Fruit fly (Drosophila melanogaster) whole organism, wandering third instar larva: ENCODE results near the gene Mur2B.

Experiments used
- CG32264 ChIP-seq: fragments of 200-800 bp; sonication (Bioruptor generic); optimal IDR thresholded peaks from 2 replicates; lab custom pipeline; 2016; ENCODE audit warnings: missing biosample characterization, missing genetic modification characterization
- Hnf4 ChIP-seq: fragments of 200-800 bp; sonication (Bioruptor generic); optimal IDR thresholded peaks from 2 replicates; lab custom pipeline; 2016; ENCODE audit warnings: missing biosample characterization, mild to moderate bottlenecking, missing genetic modification characterization
- Myc ChIP-seq: fragments of >200 bp; optimal IDR thresholded peaks from 2 replicates; lab custom pipeline; 2017
- br ChIP-seq: fragments of 200-800 bp; sonication (Bioruptor generic); optimal IDR thresholded peaks from 2 replicates; lab custom pipeline; 2016; ENCODE audit warnings: missing biosample characterization, missing genetic modification characterization
- dmrt93B ChIP-seq: fragments of 200-800 bp; sonication (Bioruptor generic); optimal IDR thresholded peaks from 2 replicates; lab custom pipeline; 2018; ENCODE audit warnings: missing biosample characterization, mild to moderate bottlenecking, missing genetic modification characterization
- ey ChIP-seq: fragments of 200-800 bp; sonication (Bioruptor generic); optimal IDR thresholded peaks from 2 replicates; lab custom pipeline; 2016; ENCODE audit warnings: missing biosample characterization, missing genetic modification characterization
- fru ChIP-seq: fragments of 200-800 bp; sonication (Bioruptor generic); optimal IDR thresholded peaks from 3 replicates; lab custom pipeline; 2016; ENCODE audit warnings: missing biosample characterization, mild to moderate bottlenecking, missing genetic modification characterization
- psq ChIP-seq: fragments of 200-800 bp; sonication (Bioruptor generic); optimal IDR thresholded peaks from 3 replicates; lab custom pipeline; 2017; ENCODE audit warnings: missing biosample characterization, mild to moderate bottlenecking, missing genetic modification characterization, moderate library complexity
- sv ChIP-seq: fragments of 200-800 bp; sonication (Bioruptor generic); optimal IDR thresholded peaks from 3 replicates; lab custom pipeline; 2016; ENCODE audit warnings: missing biosample characterization, missing genetic modification characterization
- tai ChIP-seq: sonication (Bioruptor generic); optimal IDR thresholded peaks from 2 replicates; lab custom pipeline; 2016; ENCODE audit warnings: missing biosample characterization, missing genetic modification characterization
- usp ChIP-seq: fragments of >200 bp; optimal IDR thresholded peaks from 2 replicates; lab custom pipeline; 2017; ENCODE audit warnings: missing biosample characterization, missing genetic modification characterization
- woc ChIP-seq: sonication (Bioruptor generic); optimal IDR thresholded peaks from 2 replicates; lab custom pipeline; 2016; ENCODE audit warnings: missing biosample characterization, mild to moderate bottlenecking, missing genetic modification characterization

DNA sequence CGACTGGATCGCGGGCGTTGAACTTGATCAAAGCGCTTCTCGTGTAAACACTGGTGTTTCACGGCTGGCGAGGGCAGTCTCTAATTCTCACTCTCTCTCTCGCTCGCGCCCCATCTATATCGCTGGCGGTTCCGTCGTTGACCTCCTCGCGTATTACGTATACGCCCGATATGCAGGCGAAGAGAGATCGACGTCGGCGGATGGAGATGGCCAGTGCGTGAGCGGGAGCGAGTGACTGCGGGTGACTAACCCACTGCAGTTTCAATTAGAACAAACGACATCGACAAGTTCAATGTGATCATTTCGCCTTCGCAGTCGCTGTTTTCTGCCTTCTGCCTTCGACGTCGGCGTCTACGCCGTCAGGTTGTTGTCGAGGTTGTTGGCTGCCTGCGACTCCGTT, 58.5 kb downstream of the Mur2B start:
- TF ChIP-seq ey (GFP tag; lab: Kevin White, UChicago) (no peak), psq (peak; percentile 14), fru (GFP tag; lab: Kevin White, UChicago) (no peak), br (no peak), Myc (lab: Kevin White, UChicago) (no peak), woc (GFP tag; lab: Kevin White, UChicago) (no peak), dmrt93B (GFP tag; lab: Kevin White, UChicago) (no peak), Hnf4 (GFP tag; lab: Kevin White, UChicago) (no peak), tai (GFP tag; lab: Kevin White, UChicago) (peak; percentile 62), sv (GFP tag; lab: Kevin White, UChicago) (no peak), usp (GFP tag; lab: Kevin White, UChicago) (no peak), CG32264 (GFP tag; lab: Kevin White, UChicago) (no peak)
